Worm (Caenorhabditis elegans) whole organism, L3 larva: ENCODE results near the gene tag-321.

ENCODE experiments used
- R02D3.7 ChIP-seq: fragments of 150-350 bp; optimal IDR thresholded peaks from 2 replicates; lab custom pipeline; 2014; ENCODE audit warnings: missing biosample characterization, missing genetic modification characterization
- ZK546.5 ChIP-seq: sonication (generic microtip); optimal IDR thresholded peaks from 2 replicates; lab custom pipeline; 2017; ENCODE audit warnings: missing biosample characterization, missing genetic modification characterization
- aly-2 ChIP-seq: fragments of 150-350 bp; optimal IDR thresholded peaks from 2 replicates; lab custom pipeline; 2014; ENCODE audit warnings: missing biosample characterization, missing genetic modification characterization
- ceh-16 ChIP-seq: sonication (generic microtip); optimal IDR thresholded peaks from 2 replicates; lab custom pipeline; 2017; ENCODE audit warnings: missing biosample characterization, missing genetic modification characterization
- ceh-28 ChIP-seq: fragments of 150-350 bp; optimal IDR thresholded peaks from 2 replicates; lab custom pipeline; 2014; ENCODE audit warnings: missing biosample characterization, missing genetic modification reagents, missing genetic modification characterization
- egl-27 ChIP-seq: sonication (generic microtip); optimal IDR thresholded peaks from 4 replicates; lab custom pipeline; 2017; ENCODE audit warnings: missing biosample characterization, missing genetic modification reagents, missing genetic modification characterization
- egl-5 ChIP-seq: fragments of 150-350 bp; optimal IDR thresholded peaks from 2 replicates; lab custom pipeline; 2017; ENCODE audit warnings: missing biosample characterization, missing genetic modification reagents, missing genetic modification characterization, inconsistent platforms
- elt-1 ChIP-seq: fragments of 150-350 bp; optimal IDR thresholded peaks from 2 replicates; lab custom pipeline; 2014; ENCODE audit warnings: missing biosample characterization, missing genetic modification characterization
- elt-2 ChIP-seq: sonication (generic microtip); optimal IDR thresholded peaks from 2 replicates; lab custom pipeline; 2016; ENCODE audit warnings: missing genetic modification reagents, mild to moderate bottlenecking, missing genetic modification characterization, missing compliant biosample characterization
- elt-3 ChIP-seq, 3 experiments: fragments of 150-350 bp in 1 of 3; sonication (generic microtip) in 2 of 3; optimal IDR thresholded peaks; 2 replicates in 2 of 3; 4 replicates in 1 of 3; lab custom pipeline; 2014 to 2017; ENCODE audit warnings: missing biosample characterization in 3 of 3, missing genetic modification characterization in 3 of 3
- eor-1 ChIP-seq, 2 experiments: fragments of 150-350 bp; optimal IDR thresholded peaks; 2 replicates each; lab custom pipeline; 2014 to 2018; ENCODE audit warnings: missing biosample characterization in 2 of 2, missing genetic modification characterization in 2 of 2
- fkh-2 ChIP-seq: fragments of 150-350 bp; optimal IDR thresholded peaks from 2 replicates; lab custom pipeline; 2014; ENCODE audit warnings: missing biosample characterization, missing genetic modification reagents, missing genetic modification characterization
- hmg-11 ChIP-seq: sonication (generic microtip); optimal IDR thresholded peaks from 2 replicates; lab custom pipeline; 2016; ENCODE audit warnings: missing genetic modification characterization, missing compliant biosample characterization
- jun-1 ChIP-seq: fragments of 150-350 bp; optimal IDR thresholded peaks from 2 replicates; lab custom pipeline; 2014; ENCODE audit warnings: missing biosample characterization, missing genetic modification reagents, missing genetic modification characterization
- lin-15B ChIP-seq: fragments of 150-350 bp; optimal IDR thresholded peaks from 2 replicates; lab custom pipeline; 2014; ENCODE audit warnings: missing biosample characterization, missing genetic modification characterization
- lin-39 ChIP-seq: fragments of 150-350 bp; optimal IDR thresholded peaks from 2 replicates; lab custom pipeline; 2018; ENCODE audit warnings: missing biosample characterization, missing genetic modification reagents, missing genetic modification characterization
- mdl-1 ChIP-seq: fragments of 150-350 bp; optimal IDR thresholded peaks from 2 replicates; lab custom pipeline; 2014; ENCODE audit warnings: missing biosample characterization, missing genetic modification characterization
- mml-1 ChIP-seq: fragments of 150-350 bp; sonication (generic microtip); optimal IDR thresholded peaks from 3 replicates; lab custom pipeline; 2014; ENCODE audit warnings: missing biosample characterization, missing genetic modification characterization
- nfya-1 ChIP-seq: sonication (generic microtip); optimal IDR thresholded peaks from 2 replicates; lab custom pipeline; 2017; ENCODE audit warnings: missing genetic modification characterization, mild to moderate bottlenecking, missing compliant biosample characterization, antibody characterized with exemption, moderate library complexity; ENCODE audit not compliant: insufficient read depth
- nhr-23 ChIP-seq: fragments of 150-350 bp; optimal IDR thresholded peaks from 2 replicates; lab custom pipeline; 2014; ENCODE audit warnings: missing biosample characterization, missing genetic modification reagents, missing genetic modification characterization
- nhr-25 ChIP-seq: sonication (generic microtip); optimal IDR thresholded peaks from 2 replicates; lab custom pipeline; 2017; ENCODE audit warnings: missing biosample characterization, missing genetic modification characterization
- nhr-28 ChIP-seq: fragments of 150-350 bp; optimal IDR thresholded peaks from 2 replicates; lab custom pipeline; 2014; ENCODE audit warnings: missing biosample characterization, missing genetic modification characterization
- nhr-43 ChIP-seq: sonication (generic microtip); optimal IDR thresholded peaks from 2 replicates; lab custom pipeline; 2016; ENCODE audit warnings: mild to moderate bottlenecking, missing genetic modification characterization, missing compliant biosample characterization; ENCODE audit not compliant: poor library complexity, severe bottlenecking
- nhr-67 ChIP-seq: fragments of 150-350 bp; optimal IDR thresholded peaks from 2 replicates; lab custom pipeline; 2014; ENCODE audit warnings: missing biosample characterization, missing genetic modification characterization
- nhr-76 ChIP-seq: fragments of 150-350 bp; sonication (generic microtip); optimal IDR thresholded peaks from 5 replicates; lab custom pipeline; 2014; ENCODE audit warnings: missing biosample characterization, missing genetic modification characterization
- nhr-77 ChIP-seq: fragments of 150-350 bp; optimal IDR thresholded peaks from 2 replicates; lab custom pipeline; 2014; ENCODE audit warnings: missing biosample characterization, missing genetic modification characterization
- pha-4 ChIP-seq: fragments of 150-350 bp; optimal IDR thresholded peaks from 2 replicates; lab custom pipeline; 2014; ENCODE audit warnings: missing biosample characterization, missing genetic modification reagents, missing genetic modification characterization
- pqm-1 ChIP-seq: fragments of 150-350 bp; optimal IDR thresholded peaks from 2 replicates; lab custom pipeline; 2017; ENCODE audit warnings: missing biosample characterization, missing genetic modification characterization, inconsistent platforms
- sea-2 ChIP-seq: fragments of 150-350 bp; sonication (generic microtip); optimal IDR thresholded peaks from 4 replicates; lab custom pipeline; 2014; ENCODE audit warnings: missing biosample characterization, missing genetic modification reagents, missing genetic modification characterization
- skn-1 ChIP-seq: fragments of 150-350 bp; optimal IDR thresholded peaks from 2 replicates; lab custom pipeline; 2014; ENCODE audit warnings: missing biosample characterization, missing genetic modification characterization
- snpc-4 ChIP-seq: fragments of 150-350 bp; optimal IDR thresholded peaks from 2 replicates; lab custom pipeline; 2014; ENCODE audit warnings: missing biosample characterization, missing genetic modification characterization
- unc-62 ChIP-seq: fragments of 150-350 bp; sonication (generic microtip); optimal IDR thresholded peaks from 4 replicates; lab custom pipeline; 2014; ENCODE audit warnings: missing biosample characterization, missing genetic modification reagents, missing genetic modification characterization
- ztf-11 ChIP-seq: fragments of 150-350 bp; optimal IDR thresholded peaks from 2 replicates; lab custom pipeline; 2014; ENCODE audit warnings: missing biosample characterization, missing genetic modification characterization
- ztf-4 ChIP-seq: fragments of 150-350 bp; optimal IDR thresholded peaks from 2 replicates; lab custom pipeline; 2014; ENCODE audit warnings: missing biosample characterization, missing genetic modification characterization

The tag-321 gene

ce11 chrIV:7783801-7784411 is at the start of gene tag-321:
Gene tag-321 (minus strand): TSS chrIV:7783851.
- TF ChIP-seq aly-2 (tag; lab: Kevin White, UChicago) (no peak), jun-1 (tag; lab: Kevin White, UChicago) (peak; percentile 6), pqm-1 (no peak), ztf-4 (tag; lab: Kevin White, UChicago) (no peak), skn-1 (no peak), snpc-4 (no peak), ztf-11 (tag; lab: Kevin White, UChicago) (no peak), elt-2 (tag; lab: Kevin White, UChicago) (peak; percentile 68), nhr-43 (no peak)

DNA sequence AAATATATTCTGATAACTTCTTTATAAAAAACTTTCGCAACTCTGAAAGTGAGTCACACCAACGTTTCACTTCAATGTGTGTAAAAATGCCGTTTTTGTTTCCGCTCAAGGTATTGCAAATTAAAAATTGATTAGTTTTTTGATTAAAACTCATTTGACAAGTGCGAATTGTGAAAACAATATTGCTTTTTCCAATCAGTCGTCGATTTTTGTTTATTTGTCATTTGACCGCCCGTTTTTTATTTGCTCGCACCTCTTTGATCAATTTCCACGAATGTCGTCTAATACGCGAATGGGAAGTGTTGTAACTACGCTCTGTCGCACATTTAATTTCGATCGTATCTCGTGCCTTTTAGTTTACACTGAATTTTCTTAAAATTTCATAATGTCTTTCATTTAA is 46.5 kb upstream of the tag-321 start, which contains the start of gene mvb-12:
Gene mvb-12, plus strand, starts transcription at position 375 of the 400 bp plus-strand sequence.
- peak; percentile 43 for TF ChIP-seq lin-15B
- TF ChIP-seq R02D3.7 (tag; lab: Kevin White, UChicago) = no peak
- peak; percentile 57 for TF ChIP-seq egl-5 (tag; lab: Kevin White, UChicago)
- peak; percentile 41 for TF ChIP-seq elt-2 (tag; lab: Kevin White, UChicago)
- no peak for TF ChIP-seq jun-1 (tag; lab: Kevin White, UChicago)
- peak; percentile 42 for TF ChIP-seq nfya-1 (tag; lab: Kevin White, UChicago)
- no peak for TF ChIP-seq sea-2 (GFP tag; lab: Kevin White, UChicago)
- peak; percentile 38 for TF ChIP-seq snpc-4
- peak; percentile 23 for TF ChIP-seq hmg-11
- peak; percentile 80 for TF ChIP-seq pha-4 (tag; lab: Kevin White, UChicago)
- TF ChIP-seq, all 47 proteins: peak for 7

- no peak for TF ChIP-seq nfya-1 (tag; lab: Kevin White, UChicago)
- TF ChIP-seq eor-1 (tag; optimal IDR thresholded peaks at IDR 0.05; lab: Kevin White, UChicago) = no peak
- no peak for TF ChIP-seq mml-1 (tag; lab: Kevin White, UChicago)
- peak; percentile 83 for TF ChIP-seq elt-2 (tag; lab: Kevin White, UChicago)
Observed at ce11 chrIV:7829275-7829938, 45.8 kb upstream of the tag-321 start, which contains the start of gene C06A6.4. Gene C06A6.4 (minus strand): TSS chrIV:7829298.

DNA sequence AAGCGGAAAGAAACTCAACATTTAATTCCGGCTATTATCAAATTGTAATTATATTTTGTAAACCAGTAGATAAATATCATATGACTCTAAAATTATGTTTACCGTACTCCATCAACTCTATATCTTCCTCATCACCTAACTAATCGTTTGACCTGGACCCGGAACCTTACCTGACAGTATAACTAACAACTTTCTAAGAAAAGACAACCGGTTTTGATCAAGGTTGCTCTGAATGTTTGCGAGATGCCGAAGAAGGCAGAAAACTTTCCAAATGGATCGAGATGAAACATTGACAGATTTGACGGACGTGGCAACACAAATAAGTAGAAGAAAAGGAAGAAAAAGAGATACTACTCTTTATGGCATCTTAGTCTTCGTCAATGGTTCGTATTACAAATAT is 41.0 kb upstream of the tag-321 start:
- TF ChIP-seq nhr-77 (tag; lab: Kevin White, UChicago) (no peak), skn-1 (no peak), nhr-23 (tag; lab: Kevin White, UChicago) (peak; percentile 53), nhr-25 (tag; lab: Kevin White, UChicago) (peak; percentile 16), ztf-11 (tag; lab: Kevin White, UChicago) (no peak)

- TF ChIP-seq ztf-11 (tag; lab: Kevin White, UChicago) (no peak), mdl-1 (tag; lab: Kevin White, UChicago) (no peak), ceh-28 (tag; lab: Kevin White, UChicago) (no peak), pqm-1 (no peak), elt-3 (tag; optimal IDR thresholded peaks at IDR 0.05; lab: Kevin White, UChicago) (no peak), eor-1 (tag; optimal IDR thresholded peaks at IDR 0.05; lab: Kevin White, UChicago) (no peak), mml-1 (tag; lab: Kevin White, UChicago) (no peak), fkh-2 (tag; lab: Kevin White, UChicago) (no peak), nhr-67 (no peak), snpc-4 (no peak)
- TF ChIP-seq, all 47 proteins: peak for 0
Observed at ce11 chrIV:7822524-7822923, 38.9 kb upstream of the tag-321 start, which contains the start of gene T14A8.2. Gene T14A8.2 (minus strand): TSS chrIV:7822624.

- TF ChIP-seq nfya-1 (tag; lab: Kevin White, UChicago) (peak; percentile 81), egl-27 (tag; lab: Kevin White, UChicago) (no peak), nhr-77 (tag; lab: Kevin White, UChicago) (no peak), aly-2 (tag; lab: Kevin White, UChicago) (no peak), R02D3.7 (tag; lab: Kevin White, UChicago) (no peak), ceh-28 (tag; lab: Kevin White, UChicago) (peak; percentile 58), elt-1 (tag; lab: Kevin White, UChicago) (no peak), ZK546.5 (tag; lab: Kevin White, UChicago) (no peak), hmg-11 (peak; percentile 90), nhr-76 (tag; lab: Kevin White, UChicago) (no peak), snpc-4 (peak; percentile 40), fkh-2 (tag; lab: Kevin White, UChicago) (no peak), unc-62 (GFP tag; lab: Kevin White, UChicago) (peak; percentile 44), lin-39 (tag; lab: Kevin White, UChicago) (peak; percentile 84), ceh-16 (tag; lab: Kevin White, UChicago) (no peak), mdl-1 (tag; lab: Kevin White, UChicago) (peak; percentile 29), pqm-1 (no peak), nhr-23 (tag; lab: Kevin White, UChicago) (no peak), egl-5 (tag; lab: Kevin White, UChicago) (no peak), lin-15B (peak; percentile 42), eor-1 (tag; optimal IDR thresholded peaks at IDR 0.05; lab: Kevin White, UChicago) (no peak), nhr-28 (tag; lab: Kevin White, UChicago) (no peak), elt-3 (tag; optimal IDR thresholded peaks at IDR 0.05; lab: Kevin White, UChicago) (no peak), pha-4 (tag; lab: Kevin White, UChicago) (peak; percentile 51)
Observed at ce11 chrIV:7817852-7818251, 34.2 kb upstream of the tag-321 start, which contains the start of gene ric-3. Gene ric-3 (plus strand): TSS chrIV:7818251.
